Fruit fly (Drosophila melanogaster) whole organism, embryonic: Measurements from ENCODE around the gene CG3339.

Experiments
- Awh ChIP-seq: fragments of 200-800 bp; sonication (Bioruptor generic); IDR thresholded peaks from 2 replicates; pipeline ENCODE4, ENCODE4 v1.3.6; 2022; ENCODE audit warnings: missing biosample characterization, missing genetic modification characterization
- CG10959 ChIP-seq: fragments of 200-800 bp; sonication (Bioruptor generic); IDR thresholded peaks from 2 replicates; pipeline ENCODE4 v1.3.6; 2022; ENCODE audit warnings: missing biosample characterization, missing genetic modification characterization
- CG11247 ChIP-seq: fragments of 200-800 bp; sonication (Bioruptor generic); IDR thresholded peaks from 2 replicates; pipeline ENCODE4 v1.3.6; 2022; ENCODE audit warnings: missing biosample characterization, missing genetic modification characterization
- CG11696 ChIP-seq: fragments of 200-800 bp; sonication (Bioruptor generic); IDR thresholded peaks from 2 replicates; pipeline ENCODE4 v1.3.6; 2022; ENCODE audit warnings: missing biosample characterization, missing genetic modification characterization
- CG11723 ChIP-seq: fragments of 200-800 bp; sonication (Bioruptor generic); optimal IDR thresholded peaks from 2 replicates; lab custom pipeline; 2017; ENCODE audit warnings: missing biosample characterization, mild to moderate bottlenecking, missing genetic modification characterization
- CG14710 ChIP-seq: fragments of 200-800 bp; sonication (Bioruptor generic); optimal IDR thresholded peaks from 3 replicates; lab custom pipeline; 2019; ENCODE audit warnings: missing biosample characterization, mild to moderate bottlenecking, missing genetic modification characterization, moderate library complexity
- CG15269 ChIP-seq: fragments of 200-800 bp; sonication (Bioruptor generic); optimal IDR thresholded peaks from 2 replicates; lab custom pipeline; 2018; ENCODE audit warnings: missing biosample characterization, mild to moderate bottlenecking, missing genetic modification characterization, moderate library complexity
- CG1602 ChIP-seq: fragments of 200-800 bp; sonication (Bioruptor generic); optimal IDR thresholded peaks from 3 replicates; lab custom pipeline; 2016; ENCODE audit warnings: missing biosample characterization, missing genetic modification characterization
- CG1603 ChIP-seq: fragments of 200-800 bp; sonication (Bioruptor generic); optimal IDR thresholded peaks from 2 replicates; lab custom pipeline; 2019; ENCODE audit warnings: missing biosample characterization, mild to moderate bottlenecking, missing genetic modification characterization, moderate library complexity
- CG18011 ChIP-seq: fragments of 200-800 bp; sonication (Bioruptor generic); optimal IDR thresholded peaks from 2 replicates; lab custom pipeline; 2017; ENCODE audit warnings: missing biosample characterization, missing genetic modification characterization, mild to moderate bottlenecking, moderate library complexity, missing genotype
- CG18476 ChIP-seq: fragments of 200-800 bp; sonication (Bioruptor generic); optimal IDR thresholded peaks from 2 replicates; lab custom pipeline; 2016; ENCODE audit warnings: missing biosample characterization, mild to moderate bottlenecking, missing genetic modification characterization
- CG2678 ChIP-seq: fragments of 200-800 bp; sonication (Bioruptor generic); optimal IDR thresholded peaks from 3 replicates; lab custom pipeline; 2019; ENCODE audit warnings: missing biosample characterization, mild to moderate bottlenecking, missing genetic modification characterization, moderate library complexity
- CG3163 ChIP-seq: fragments of 200-800 bp; sonication (Bioruptor generic); optimal IDR thresholded peaks from 3 replicates; lab custom pipeline; 2016; ENCODE audit warnings: missing biosample characterization, missing genetic modification characterization
- CG34224 ChIP-seq: fragments of 200-800 bp; sonication (Bioruptor generic); IDR thresholded peaks from 3 replicates; pipeline ENCODE4 v1.3.6; 2022; ENCODE audit warnings: missing biosample characterization, missing genetic modification characterization; ENCODE audit not compliant: partially characterized antibody
- CG3726 ChIP-seq: fragments of 200-800 bp; sonication (Bioruptor generic); IDR thresholded peaks from 3 replicates; pipeline ENCODE4, ENCODE4 v1.3.6; 2022; ENCODE audit warnings: missing biosample characterization, missing genetic modification characterization
- CG3995 ChIP-seq: fragments of 200-800 bp; sonication (Bioruptor generic); optimal IDR thresholded peaks from 3 replicates; lab custom pipeline; 2016; ENCODE audit warnings: missing biosample characterization, missing genetic modification characterization
- CG4707 ChIP-seq: fragments of 200-800 bp; sonication (Bioruptor generic); optimal IDR thresholded peaks from 2 replicates; lab custom pipeline; 2018; ENCODE audit warnings: missing biosample characterization, mild to moderate bottlenecking, missing genetic modification characterization, moderate library complexity
- CG5245 ChIP-seq: fragments of 200-800 bp; sonication (Bioruptor generic); optimal IDR thresholded peaks from 3 replicates; lab custom pipeline; 2016; ENCODE audit warnings: missing biosample characterization, missing genetic modification characterization
- CG5953 ChIP-seq: fragments of 200-800 bp; sonication (Bioruptor generic); IDR thresholded peaks from 2 replicates; pipeline ENCODE4 v1.3.6; 2022; ENCODE audit warnings: missing biosample characterization, missing genetic modification characterization
- CG6813 ChIP-seq: fragments of 200-800 bp; sonication (Bioruptor generic); optimal IDR thresholded peaks from 2 replicates; lab custom pipeline; 2017; ENCODE audit warnings: missing biosample characterization, missing genetic modification characterization, mild to moderate bottlenecking, moderate library complexity, missing genetic modification reagents
- CG6854 ChIP-seq: fragments of 200-800 bp; sonication (Bioruptor generic); optimal IDR thresholded peaks from 3 replicates; lab custom pipeline; 2017; ENCODE audit warnings: missing biosample characterization, mild to moderate bottlenecking, missing genetic modification characterization
- CG8478 ChIP-seq: fragments of >200 bp; optimal IDR thresholded peaks from 2 replicates; lab custom pipeline; 2018
- CG9932 ChIP-seq: fragments of 200-800 bp; sonication (Bioruptor generic); IDR thresholded peaks from 2 replicates; pipeline ENCODE4 v1.3.6; 2022; ENCODE audit warnings: missing biosample characterization, missing genetic modification characterization
- Chrac-16 ChIP-seq: fragments of 200-800 bp; sonication (Bioruptor generic); optimal IDR thresholded peaks from 3 replicates; lab custom pipeline; 2016; ENCODE audit warnings: missing biosample characterization, missing genetic modification characterization
- Dek ChIP-seq: fragments of 200-800 bp; sonication (Bioruptor generic); optimal IDR thresholded peaks from 3 replicates; lab custom pipeline; 2019; ENCODE audit warnings: missing biosample characterization, mild to moderate bottlenecking, missing genetic modification characterization, moderate library complexity
- Eip74EF ChIP-seq, 2 experiments: fragments of 200-800 bp in 1 of 2; fragments of >200 bp in 1 of 2; sonication (Bioruptor generic) in 1 of 2; optimal IDR thresholded peaks; 2 replicates each; lab custom pipeline; 2017 to 2019; ENCODE audit warnings: missing biosample characterization in 2 of 2, missing genetic modification characterization in 2 of 2, mild to moderate bottlenecking in 1 of 2, moderate library complexity in 1 of 2
- Fer1 ChIP-seq: fragments of 200-800 bp; sonication (Bioruptor generic); optimal IDR thresholded peaks from 2 replicates; lab custom pipeline; 2017; ENCODE audit warnings: missing biosample characterization, mild to moderate bottlenecking, missing genetic modification characterization
- Gsc ChIP-seq: fragments of 200-800 bp; sonication (Bioruptor generic); IDR thresholded peaks from 2 replicates; pipeline ENCODE4 v1.3.6; 2022; ENCODE audit warnings: missing biosample characterization, missing genetic modification characterization
- HHEX ChIP-seq: fragments of 200-800 bp; sonication (Bioruptor generic); optimal IDR thresholded peaks from 3 replicates; lab custom pipeline; 2017; ENCODE audit warnings: missing biosample characterization, mild to moderate bottlenecking, missing genetic modification characterization, missing genetic modification reagents
- Mes4 ChIP-seq: fragments of 200-800 bp; sonication (Bioruptor generic); optimal IDR thresholded peaks from 2 replicates; lab custom pipeline; 2016; ENCODE audit warnings: missing biosample characterization, missing genetic modification characterization
- Mrtf ChIP-seq: fragments of 200-800 bp; sonication (Bioruptor generic); IDR thresholded peaks from 3 replicates; pipeline ENCODE4 v1.3.6; 2022; ENCODE audit warnings: missing biosample characterization, missing genetic modification characterization
- Neu2 ChIP-seq: fragments of 200-800 bp; sonication (Bioruptor generic); optimal IDR thresholded peaks from 3 replicates; lab custom pipeline; 2016; ENCODE audit warnings: missing biosample characterization, missing genetic modification characterization, borderline replicate concordance
- Nf-YC ChIP-seq: fragments of 200-800 bp; optimal IDR thresholded peaks from 3 replicates; lab custom pipeline; 2019; ENCODE audit warnings: missing biosample characterization, mild to moderate bottlenecking, missing genetic modification characterization, moderate library complexity
- TFAM ChIP-seq: fragments of 200-800 bp; sonication (Bioruptor generic); optimal IDR thresholded peaks from 2 replicates; lab custom pipeline; 2017; ENCODE audit warnings: missing biosample characterization, missing genetic modification characterization, inconsistent platforms
- abd-A ChIP-seq: fragments of 200-800 bp; sonication (Bioruptor generic); optimal IDR thresholded peaks from 3 replicates; lab custom pipeline; 2019; ENCODE audit warnings: missing biosample characterization, mild to moderate bottlenecking, missing genetic modification characterization, moderate library complexity
- chif ChIP-seq, 2 experiments: fragments of 200-800 bp; sonication (Bioruptor generic); optimal IDR thresholded peaks; 3 replicates each; lab custom pipeline; 2016; ENCODE audit warnings: missing biosample characterization in 2 of 2, missing genetic modification characterization in 2 of 2
- chm ChIP-seq: fragments of 200-800 bp; sonication (Bioruptor generic); IDR thresholded peaks from 2 replicates; pipeline ENCODE4 v1.3.6; 2022; ENCODE audit warnings: missing biosample characterization, missing genetic modification characterization
- dm ChIP-seq: fragments of 200-800 bp; sonication (Bioruptor generic); optimal IDR thresholded peaks from 3 replicates; lab custom pipeline; 2016; ENCODE audit warnings: missing biosample characterization, missing genetic modification characterization
- dpn ChIP-seq, 2 experiments: fragments of 200-800 bp; sonication (Bioruptor generic); optimal IDR thresholded peaks; 3 replicates each; lab custom pipeline; 2016; ENCODE audit warnings: missing biosample characterization in 2 of 2, missing genetic modification characterization in 2 of 2
- dysf ChIP-seq: fragments of 200-800 bp; sonication (Bioruptor generic); IDR thresholded peaks from 3 replicates; pipeline ENCODE4 v1.3.6; 2022; ENCODE audit warnings: missing biosample characterization, missing genetic modification characterization
- fd64A ChIP-seq: fragments of 200-800 bp; sonication (Bioruptor generic); optimal IDR thresholded peaks from 3 replicates; lab custom pipeline; 2018; ENCODE audit warnings: missing biosample characterization, mild to moderate bottlenecking, missing genetic modification characterization
- gfzf ChIP-seq: fragments of 200-800 bp; sonication (Bioruptor generic); optimal IDR thresholded peaks from 2 replicates; lab custom pipeline; 2016; ENCODE audit warnings: missing biosample characterization, mild to moderate bottlenecking, missing genetic modification characterization, moderate library complexity
- hkb ChIP-seq, 2 experiments: fragments of 200-800 bp in 1 of 2; fragments of >200 bp in 1 of 2; sonication (Bioruptor generic) in 1 of 2; IDR thresholded peaks in 1 of 2; optimal IDR thresholded peaks in 1 of 2; 2 replicates each; pipeline versions ENCODE4 v1.3.6 to Lab custom; 2017 to 2022; ENCODE audit warnings: missing biosample characterization in 1 of 2, missing genetic modification characterization in 1 of 2
- klu ChIP-seq: fragments of 200-800 bp; sonication (Bioruptor generic); IDR thresholded peaks from 2 replicates; pipeline ENCODE4 v1.3.6; 2022; ENCODE audit warnings: missing biosample characterization, missing genetic modification characterization
- lilli ChIP-seq: fragments of 200-800 bp; sonication (Bioruptor generic); optimal IDR thresholded peaks from 3 replicates; lab custom pipeline; 2016; ENCODE audit warnings: missing biosample characterization, missing genetic modification characterization
- pita ChIP-seq: fragments of 200-800 bp; sonication (Bioruptor generic); optimal IDR thresholded peaks from 2 replicates; lab custom pipeline; 2017; ENCODE audit warnings: missing biosample characterization, mild to moderate bottlenecking, missing genetic modification characterization
- pum ChIP-seq: fragments of 200-800 bp; sonication (Bioruptor generic); optimal IDR thresholded peaks from 2 replicates; lab custom pipeline; 2016; ENCODE audit warnings: missing biosample characterization, missing genetic modification characterization
- ranshi ChIP-seq: fragments of 200-800 bp; sonication (Bioruptor generic); IDR thresholded peaks from 2 replicates; pipeline ENCODE4 v1.3.6; 2022; ENCODE audit warnings: missing biosample characterization, missing genetic modification characterization
- repo ChIP-seq: fragments of 200-800 bp; sonication (Bioruptor generic); optimal IDR thresholded peaks from 2 replicates; lab custom pipeline; 2016; ENCODE audit warnings: missing biosample characterization, missing genetic modification characterization
- sim ChIP-seq: fragments of 200-800 bp; sonication (Bioruptor generic); IDR thresholded peaks from 2 replicates; pipeline ENCODE4 v1.3.6; 2022; ENCODE audit warnings: missing biosample characterization, missing genetic modification characterization
- slbo ChIP-seq: fragments of 200-800 bp; sonication (Bioruptor generic); IDR thresholded peaks from 2 replicates; pipeline ENCODE4 v1.3.6; 2022; ENCODE audit warnings: missing biosample characterization, missing genetic modification characterization

The CG3339 gene

DNA sequence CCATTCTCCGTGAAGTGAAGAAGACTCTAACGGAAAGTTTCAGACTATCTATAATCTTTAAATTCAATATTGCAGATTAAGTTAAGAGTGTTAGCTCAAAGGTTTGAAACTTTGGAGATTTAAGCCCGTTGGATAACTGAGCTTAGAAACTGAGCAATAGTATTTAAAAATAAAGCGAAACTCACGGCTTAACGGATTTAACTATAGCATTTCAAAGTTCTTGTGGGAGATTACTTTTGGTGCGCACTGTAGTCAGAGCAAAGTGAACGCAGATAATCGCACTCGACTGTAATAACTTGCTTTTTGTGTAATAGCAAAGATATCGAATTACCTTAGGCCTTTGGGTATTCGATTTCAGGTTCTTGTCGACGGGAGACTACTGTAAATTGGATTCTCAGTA, 39.8 kb downstream of the CG3339 start, which contains the start of gene mrt (continued):
- TF ChIP-seq CG18476 (GFP tag; lab: Kevin White, UChicago) (peak; percentile 35), dm (GFP tag; lab: Kevin White, UChicago) (no peak), Nf-YC (no peak), dpn (GFP tag; optimal IDR thresholded peaks at IDR 0.05; lab: Kevin White, UChicago) (peak; percentile 48 to 49), Gsc (no peak), CG3163 (GFP tag; lab: Kevin White, UChicago) (peak; percentile 50), CG1603 (tag; lab: Kevin White, UChicago) (peak; percentile 31), HHEX (GFP tag; lab: Kevin White, UChicago) (peak; percentile 69), CG34224 (GFP tag; lab: Robert Waterston, UW) (no peak), TFAM (GFP tag; lab: Kevin White, UChicago) (no peak), CG11696 (no peak), dysf (GFP tag; lab: Robert Waterston, UW) (peak; percentile 50; the same call in 1 of the 3 replicates), CG3995 (GFP tag; lab: Kevin White, UChicago) (peak; percentile 17), CG3726 (GFP tag; lab: Robert Waterston, UW) (no peak), CG18011 (GFP tag; lab: Kevin White, UChicago) (no peak), CG2678 (tag; lab: Kevin White, UChicago) (peak; percentile 76), CG11723 (GFP tag; lab: Kevin White, UChicago) (peak; percentile 15), lilli (GFP tag; lab: Kevin White, UChicago) (peak; percentile 83), CG5245 (GFP tag; lab: Kevin White, UChicago) (peak; percentile 21), Mes4 (GFP tag; lab: Kevin White, UChicago) (no peak), Fer1 (GFP tag; lab: Kevin White, UChicago) (peak; percentile 46), gfzf (GFP tag; lab: Kevin White, UChicago) (no peak), CG8478 (lab: Kevin White, UChicago) (no peak), CG14710 (tag; lab: Kevin White, UChicago) (peak; percentile 4), CG6854 (no peak), CG1602 (GFP tag; lab: Kevin White, UChicago) (peak; percentile 29), abd-A (tag; lab: Kevin White, UChicago) (no peak), pita (no peak), klu (GFP tag; lab: Robert Waterston, UW) (0 out of 2 replicates have a peak, but pooled peaks have one; percentile 28), Mrtf (GFP tag; lab: Robert Waterston, UW) (peak; percentile 19; the same call in 1 of the 3 replicates), Dek (tag; lab: Kevin White, UChicago) (peak; percentile 66), Eip74EF (GFP tag; optimal IDR thresholded peaks at IDR 0.05; lab: Kevin White, UChicago) (peak in 1 of 2 experiments; percentile 11), CG6813 (GFP tag; lab: Kevin White, UChicago) (peak; percentile 29), chm (no peak), Awh (GFP tag; lab: Robert Waterston, UW) (no peak), CG4707 (GFP tag; lab: Kevin White, UChicago) (no peak), fd64A (no peak), pum (GFP tag; lab: Kevin White, UChicago) (peak; percentile 54), sim (GFP tag; lab: Robert Waterston, UW) (no peak), CG11247 (no peak; the same call in 1 of the 2 replicates), Neu2 (GFP tag; lab: Kevin White, UChicago) (no peak), chif (GFP tag; optimal IDR thresholded peaks at IDR 0.05; lab: Kevin White, UChicago) (peak; percentile 36 to 37), CG9932 (GFP tag; lab: Robert Waterston, UW) (peak; percentile 78), hkb (optimal IDR thresholded peaks at IDR 0.05; lab: Kevin White, UChicago) (no peak), hkb (GFP tag; IDR thresholded peaks at IDR 0.05; lab: Robert Waterston, UW) (no peak), ranshi (GFP tag; lab: Robert Waterston, UW) (peak; percentile 55; the same call in 1 of the 2 replicates), CG10959 (GFP tag; lab: Robert Waterston, UW) (no peak), CG5953 (GFP tag; lab: Robert Waterston, UW) (no peak), slbo (GFP tag; lab: Robert Waterston, UW) (peak; percentile 77), Chrac-16 (GFP tag; lab: Kevin White, UChicago) (peak; percentile 47), repo (GFP tag; lab: Kevin White, UChicago) (peak; percentile 7), CG15269 (tag; lab: Kevin White, UChicago) (peak; percentile 70)
